Fruit fly (Drosophila melanogaster): ENCODE results near the gene Fuca.

Gene Fuca

dm6 chr3L:11554338-11554737 is 31.8 kb upstream of the Fuca start (continued):
- TF ChIP-seq her (GFP tag; optimal IDR thresholded peaks at IDR 0.05) (peak; percentile 46), Scr (GFP tag; IDR thresholded peaks at IDR 0.05; ENCODE audit: partially characterized antibody) (no peak), Dll (GFP tag; IDR thresholded peaks at IDR 0.05; ENCODE audit: partially characterized antibody) (no peak), HLH3B (GFP tag; IDR thresholded peaks at IDR 0.05) (peak; percentile 69), CG18476 (GFP tag; optimal IDR thresholded peaks at IDR 0.05) (peak; percentile 84), z (GFP tag; IDR thresholded peaks at IDR 0.05) (0 out of 3 replicates have a peak, but pooled peaks have one; percentile 5), CG4617 (GFP tag; optimal IDR thresholded peaks at IDR 0.05; ENCODE audit: borderline replicate concordance) (peak; percentile 60), CG2120 (GFP tag; optimal IDR thresholded peaks at IDR 0.05) (peak; percentile 53), HmgZ (tag; optimal IDR thresholded peaks at IDR 0.05) (peak; percentile 25), tin (GFP tag; optimal IDR thresholded peaks at IDR 0.05) (peak; percentile 85), wdn (GFP tag; IDR thresholded peaks at IDR 0.05) (no peak), lmd (GFP tag; IDR thresholded peaks at IDR 0.05) (peak; percentile 72), nau (GFP tag; optimal IDR thresholded peaks at IDR 0.05) (peak; percentile 60), CG8478 (optimal IDR thresholded peaks at IDR 0.05) (no peak), Jarid2 (GFP tag; optimal IDR thresholded peaks at IDR 0.05) (no peak), CG11085 (GFP tag; IDR thresholded peaks at IDR 0.05) (0 out of 2 replicates have a peak, but pooled peaks have one; percentile 22), gcm (GFP tag; optimal IDR thresholded peaks at IDR 0.05) (peak; percentile 87), CG5953 (GFP tag; IDR thresholded peaks at IDR 0.05) (no peak), CG14014 (GFP tag; IDR thresholded peaks at IDR 0.05) (peak; percentile 62), pho (GFP tag; optimal IDR thresholded peaks at IDR 0.05) (no peak), dm (GFP tag; optimal IDR thresholded peaks at IDR 0.05) (peak; percentile 70), tna (GFP tag; IDR thresholded peaks at IDR 0.05; ENCODE audit: partially characterized antibody) (no peak), Abd-B (GFP tag; optimal IDR thresholded peaks at IDR 0.05) (peak; percentile 84), CG11093 (GFP tag; IDR thresholded peaks at IDR 0.05) (peak; percentile 62; the same call in 1 of the 3 replicates), zen (tag; optimal IDR thresholded peaks at IDR 0.05) (peak; percentile 95), ems (GFP tag; optimal IDR thresholded peaks at IDR 0.05) (peak; percentile 82), BtbVII (GFP tag; optimal IDR thresholded peaks at IDR 0.05) (peak; percentile 49), Pdp1 (GFP tag; optimal IDR thresholded peaks at IDR 0.05) (peak; percentile 57 to 78), prd (optimal IDR thresholded peaks at IDR 0.05) (no peak), prd (GFP tag; IDR thresholded peaks at IDR 0.05) (peak; percentile 92), cato (GFP tag; optimal IDR thresholded peaks at IDR 0.05; ENCODE audit: borderline replicate concordance) (peak; percentile 63), stwl (tag; optimal IDR thresholded peaks at IDR 0.05) (peak; percentile 74), CG16813 (GFP tag; IDR thresholded peaks at IDR 0.05; ENCODE audit: partially characterized antibody) (no peak), tio (GFP tag; optimal IDR thresholded peaks at IDR 0.05) (peak; percentile 78), Asciz (GFP tag; optimal IDR thresholded peaks at IDR 0.05) (peak; percentile 86), NK7.1 (GFP tag; optimal IDR thresholded peaks at IDR 0.05) (no peak), cwo (GFP tag; optimal IDR thresholded peaks at IDR 0.05) (peak; percentile 1), corto (GFP tag; optimal IDR thresholded peaks at IDR 0.05) (no peak), Doc3 (GFP tag; IDR thresholded peaks at IDR 0.05; ENCODE audit: partially characterized antibody) (no peak), CG10565 (GFP tag; optimal IDR thresholded peaks at IDR 0.05) (peak; percentile 64), Drgx (GFP tag; IDR thresholded peaks at IDR 0.05) (peak; percentile 69), CG12236 (GFP tag; optimal IDR thresholded peaks at IDR 0.05) (peak; percentile 65), hkb (optimal IDR thresholded peaks at IDR 0.05) (no peak), hkb (GFP tag; IDR thresholded peaks at IDR 0.05) (peak; percentile 83), CG13775 (GFP tag; optimal IDR thresholded peaks at IDR 0.05) (peak; percentile 82), CG10654 (GFP tag; optimal IDR thresholded peaks at IDR 0.05) (peak; percentile 74), CG13624 (GFP tag; optimal IDR thresholded peaks at IDR 0.05) (peak; percentile 48), rib (GFP tag; IDR thresholded peaks at IDR 0.05) (no peak), Ets65A (GFP tag) (peak; percentile 96), pnt (GFP tag; optimal IDR thresholded peaks at IDR 0.05) (peak; percentile 66), tll (GFP tag; optimal IDR thresholded peaks at IDR 0.05) (peak in 1 of 2 experiments; percentile 53)
